Fruit fly (Drosophila melanogaster) whole organism: ENCODE results near the gene Semp1.
"Not testable (repeated sequence)": the region's sequence is repeated elsewhere in the genome, so short reads cannot be mapped to it uniquely, and the experiment has no call there.

Experiments
- CG8478 ChIP-seq: fragments of >200 bp; optimal IDR thresholded peaks from 2 replicates; lab custom pipeline; 2018; ENCODE audit warnings: inconsistent platforms
- Dll ChIP-seq: fragments of >200 bp; optimal IDR thresholded peaks from 2 replicates; lab custom pipeline; 2017
- EcR ChIP-seq, 2 experiments: fragments of >200 bp; optimal IDR thresholded peaks; 2 replicates each; lab custom pipeline; 2017; ENCODE audit warnings: missing biosample characterization in 2 of 2, missing genetic modification characterization in 2 of 2, missing genetic modification reagents in 2 of 2
- pan ChIP-seq: fragments of >200 bp; optimal IDR thresholded peaks from 2 replicates; lab custom pipeline; 2017
- psq ChIP-seq: fragments of >200 bp; optimal IDR thresholded peaks from 2 replicates; lab custom pipeline; 2017
- usp ChIP-seq: fragments of >200 bp; optimal IDR thresholded peaks from 2 replicates; lab custom pipeline; 2017; ENCODE audit warnings: missing biosample characterization, missing genetic modification characterization, mixed read lengths

- not testable (repeated sequence) for TF ChIP-seq psq (lab: Kevin White, UChicago); Dll (lab: Kevin White, UChicago); usp (GFP tag; lab: Kevin White, UChicago); CG8478 (lab: Kevin White, UChicago); pan (lab: Kevin White, UChicago); EcR (GFP tag; optimal IDR thresholded peaks at IDR 0.05; lab: Kevin White, UChicago)
Observed at dm6 chr2L:15659374-15659773, 46.2 kb upstream of the Semp1 start, which contains the start of gene CG44141.
